Worm (Caenorhabditis elegans) whole organism, L4 larva: ENCODE data around the gene H01G02.3.
A peak's percentile ranks its signal among the peaks of the same experiment; 100 is the strongest.

Source experiments
- D1046.2 ChIP-seq: fragments of 200-800 bp; sonication (Bioruptor generic); IDR thresholded peaks from 2 replicates; pipeline ENCODE4 v1.3.6; 2022; ENCODE audit warnings: missing genetic modification characterization, missing compliant biosample characterization
- T20F7.1 ChIP-seq: fragments of 200-800 bp; sonication (Bioruptor generic); optimal IDR thresholded peaks from 2 replicates; lab custom pipeline; 2018; ENCODE audit warnings: mild to moderate bottlenecking, missing genetic modification characterization, missing compliant biosample characterization
- Y105C5A.15 ChIP-seq: fragments of 200-800 bp; sonication (Bioruptor generic); IDR thresholded peaks from 2 replicates; pipeline ENCODE4 v1.3.6; 2022; ENCODE audit warnings: missing genetic modification characterization, missing compliant biosample characterization
- Y75B8A.6 ChIP-seq: fragments of 200-800 bp; sonication (Bioruptor generic); IDR thresholded peaks from 2 replicates; pipeline ENCODE4 v1.3.6; 2022; ENCODE audit warnings: missing genetic modification reagents, missing genetic modification characterization, missing compliant biosample characterization
- aha-1 ChIP-seq: fragments of 150-350 bp; peaks from one replicate; lab custom pipeline; 2014; ENCODE audit warnings: missing biosample characterization, missing genetic modification characterization
- aly-2 ChIP-seq: sonication (generic microtip); optimal IDR thresholded peaks from 2 replicates; lab custom pipeline; 2018; ENCODE audit warnings: missing biosample characterization, missing genetic modification characterization
- ceh-20 ChIP-seq: fragments of 200-800 bp; sonication (Bioruptor generic); IDR thresholded peaks from 2 replicates; pipeline ENCODE4 v1.3.6; 2022; ENCODE audit warnings: missing genetic modification reagents, missing genetic modification characterization, missing compliant biosample characterization
- ceh-32 ChIP-seq: sonication (generic microtip); optimal IDR thresholded peaks from 2 replicates; lab custom pipeline; 2016; ENCODE audit warnings: mild to moderate bottlenecking, missing genetic modification characterization, missing compliant biosample characterization; ENCODE audit not compliant: poor library complexity
- ceh-44 ChIP-seq: fragments of 200-800 bp; sonication (Bioruptor generic); IDR thresholded peaks from 2 replicates; pipeline ENCODE4 v1.3.6; 2022; ENCODE audit warnings: missing genetic modification reagents, missing genetic modification characterization, missing compliant biosample characterization
- ces-1 ChIP-seq: fragments of 150-350 bp; sonication (generic microtip); optimal IDR thresholded peaks from 4 replicates; lab custom pipeline; 2014; ENCODE audit warnings: missing biosample characterization, missing genetic modification reagents, missing genetic modification characterization
- daf-16 ChIP-seq, 3 experiments: sonication (generic microtip); optimal IDR thresholded peaks; 2 replicates each; lab custom pipeline; 2016 to 2017; ENCODE audit warnings: missing genetic modification characterization in 3 of 3, missing genetic modification reagents in 3 of 3, mild to moderate bottlenecking in 2 of 3, missing compliant biosample characterization in 2 of 3, missing biosample characterization in 1 of 3, moderate library complexity in 1 of 3
- daf-19 ChIP-seq: fragments of 200-800 bp; sonication (Bioruptor generic); conservative IDR thresholded peaks from 2 replicates; pipeline ENCODE4 v1.3.6; 2022; ENCODE audit warnings: missing genetic modification characterization, missing compliant biosample characterization
- daf-8 ChIP-seq: fragments of 200-800 bp; sonication (Bioruptor generic); IDR thresholded peaks from 2 replicates; pipeline ENCODE4 v1.3.6; 2022; ENCODE audit warnings: missing genetic modification characterization, missing compliant biosample characterization
- dmd-6 ChIP-seq: fragments of 200-800 bp; sonication (Bioruptor generic); IDR thresholded peaks from 2 replicates; pipeline ENCODE4 v1.3.6; 2022; ENCODE audit warnings: missing genetic modification reagents, missing genetic modification characterization, missing compliant biosample characterization
- dmd-8 ChIP-seq: fragments of 200-800 bp; sonication (Bioruptor generic); IDR thresholded peaks from 2 replicates; pipeline ENCODE4 v1.3.6; 2022; ENCODE audit warnings: missing genetic modification characterization, missing compliant biosample characterization
- dpl-1 ChIP-seq: fragments of 150-350 bp; optimal IDR thresholded peaks from 2 replicates; lab custom pipeline; 2014; ENCODE audit warnings: missing biosample characterization, missing genetic modification reagents, missing genetic modification characterization
- duxl-1 ChIP-seq: sonication (generic microtip); optimal IDR thresholded peaks from 2 replicates; lab custom pipeline; 2016; ENCODE audit warnings: mild to moderate bottlenecking, missing genetic modification characterization, moderate library complexity, missing compliant biosample characterization; ENCODE audit not compliant: poor library complexity
- dve-1 ChIP-seq: sonication (generic microtip); optimal IDR thresholded peaks from 2 replicates; lab custom pipeline; 2017; ENCODE audit warnings: antibody characterized with exemption, mild to moderate bottlenecking, missing genetic modification characterization, missing compliant biosample characterization; ENCODE audit not compliant: insufficient read depth
- fkh-10 ChIP-seq: fragments of 150-350 bp; optimal IDR thresholded peaks from 2 replicates; lab custom pipeline; 2014; ENCODE audit warnings: missing biosample characterization, missing genetic modification reagents, missing genetic modification characterization
- hif-1 ChIP-seq, 2 experiments: sonication (generic microtip); optimal IDR thresholded peaks; 2 replicates each; lab custom pipeline; 2016 to 2017; ENCODE audit warnings: missing compliant biosample characterization in 2 of 2, missing genetic modification characterization in 2 of 2, missing genetic modification reagents in 2 of 2, missing genotype in 2 of 2, mild to moderate bottlenecking in 1 of 2
- hlh-11 ChIP-seq: fragments of 200-800 bp; sonication (Bioruptor generic); optimal IDR thresholded peaks from 2 replicates; lab custom pipeline; 2018; ENCODE audit warnings: mild to moderate bottlenecking, missing genetic modification characterization, missing compliant biosample characterization
- hmg-1.1 ChIP-seq: fragments of 200-800 bp; sonication (Bioruptor generic); IDR thresholded peaks from 2 replicates; pipeline ENCODE4 v1.3.6; 2022; ENCODE audit warnings: missing genetic modification reagents, missing genetic modification characterization, missing compliant biosample characterization
- lim-7 ChIP-seq: fragments of 200-800 bp; sonication (Bioruptor generic); IDR thresholded peaks from 2 replicates; pipeline ENCODE4 v1.3.6; 2022; ENCODE audit warnings: missing genetic modification characterization, missing compliant biosample characterization
- lin-15B ChIP-seq: fragments of 150-350 bp; sonication (generic microtip); optimal IDR thresholded peaks from 3 replicates; lab custom pipeline; 2014; ENCODE audit warnings: missing biosample characterization, missing genetic modification characterization
- lsy-2 ChIP-seq, 2 experiments: fragments of 150-350 bp in 1 of 2; sonication (generic microtip) in 1 of 2; optimal IDR thresholded peaks; 2 replicates each; lab custom pipeline; 2014 to 2017; ENCODE audit warnings: missing biosample characterization in 2 of 2, missing genetic modification characterization in 2 of 2
- mdt-29 ChIP-seq: fragments of 200-800 bp; sonication (Bioruptor generic); IDR thresholded peaks from 2 replicates; pipeline ENCODE4 v1.3.6; 2022; ENCODE audit warnings: missing genetic modification reagents, missing genetic modification characterization, missing compliant biosample characterization
- mep-1 ChIP-seq: fragments of 150-350 bp; sonication (generic microtip); optimal IDR thresholded peaks from 3 replicates; lab custom pipeline; 2014; ENCODE audit warnings: missing biosample characterization, missing genetic modification characterization
- mxl-2 ChIP-seq: fragments of 200-800 bp; sonication (Bioruptor generic); conservative IDR thresholded peaks from 2 replicates; pipeline ENCODE4 v1.3.6; 2022; ENCODE audit warnings: missing genetic modification reagents, missing genetic modification characterization, missing compliant biosample characterization
- nhr-11 ChIP-seq: fragments of 150-350 bp; optimal IDR thresholded peaks from 2 replicates; lab custom pipeline; 2014; ENCODE audit warnings: missing biosample characterization, missing genetic modification characterization
- nhr-111 ChIP-seq: fragments of 200-800 bp; sonication (Bioruptor generic); optimal IDR thresholded peaks from 2 replicates; lab custom pipeline; 2018; ENCODE audit warnings: mild to moderate bottlenecking, missing genetic modification characterization, missing compliant biosample characterization
- nhr-28 ChIP-seq: fragments of 150-350 bp; optimal IDR thresholded peaks from 2 replicates; lab custom pipeline; 2014; ENCODE audit warnings: missing biosample characterization, missing genetic modification characterization
- nhr-42 ChIP-seq: fragments of 200-800 bp; sonication (Bioruptor generic); IDR thresholded peaks from 2 replicates; pipeline ENCODE4 v1.3.6; 2022; ENCODE audit warnings: missing genetic modification characterization, missing compliant biosample characterization
- nhr-48 ChIP-seq: sonication (generic microtip); optimal IDR thresholded peaks from 2 replicates; lab custom pipeline; 2016; ENCODE audit warnings: mild to moderate bottlenecking, missing genetic modification characterization, missing compliant biosample characterization
- nhr-76 ChIP-seq: fragments of 150-350 bp; optimal IDR thresholded peaks from 2 replicates; lab custom pipeline; 2014; ENCODE audit warnings: missing biosample characterization, missing genetic modification characterization
- nhr-77 ChIP-seq: fragments of 150-350 bp; optimal IDR thresholded peaks from 2 replicates; lab custom pipeline; 2014; ENCODE audit warnings: missing biosample characterization, missing genetic modification characterization
- pqm-1 ChIP-seq: sonication (generic microtip); optimal IDR thresholded peaks from 2 replicates; lab custom pipeline; 2017; ENCODE audit warnings: missing biosample characterization, missing genetic modification characterization
- rbr-2 ChIP-seq: sonication (generic microtip); optimal IDR thresholded peaks from 2 replicates; lab custom pipeline; 2016; ENCODE audit warnings: missing genotype, missing genetic modification characterization, missing compliant biosample characterization
- saeg-2 ChIP-seq: fragments of 200-800 bp; sonication (Bioruptor generic); IDR thresholded peaks from 2 replicates; pipeline ENCODE4 v1.3.6; 2022; ENCODE audit warnings: missing genetic modification reagents, missing genetic modification characterization, missing compliant biosample characterization
- sdz-12 ChIP-seq: fragments of 200-800 bp; sonication (Bioruptor generic); optimal IDR thresholded peaks from 2 replicates; lab custom pipeline; 2018; ENCODE audit warnings: mild to moderate bottlenecking, missing genetic modification characterization, missing compliant biosample characterization
- set-16 ChIP-seq: fragments of 200-800 bp; sonication (Bioruptor generic); IDR thresholded peaks from 2 replicates; pipeline ENCODE4 v1.3.6; 2022; ENCODE audit warnings: missing genetic modification reagents, missing genetic modification characterization, missing compliant biosample characterization
- spr-3 ChIP-seq: fragments of 200-800 bp; sonication (Bioruptor generic); optimal IDR thresholded peaks from 2 replicates; lab custom pipeline; 2018; ENCODE audit warnings: mild to moderate bottlenecking, missing genetic modification characterization, missing compliant biosample characterization
- unc-62 ChIP-seq, 3 experiments: fragments of 150-350 bp in 1 of 3; sonication (generic microtip); optimal IDR thresholded peaks in 2 of 3; peaks in 1 of 3; 1 replicate in 1 of 3; 2 replicates in 2 of 3; lab custom pipeline; 2014 to 2017; ENCODE audit warnings: missing biosample characterization in 3 of 3, missing genetic modification characterization in 3 of 3, missing genetic modification reagents in 3 of 3, missing genotype in 1 of 3
- vab-7 ChIP-seq: fragments of 200-800 bp; sonication (Bioruptor generic); IDR thresholded peaks from 2 replicates; pipeline ENCODE4 v1.3.6; 2022; ENCODE audit warnings: missing genetic modification reagents, missing genetic modification characterization, missing compliant biosample characterization

H01G02.3 gene

DNA sequence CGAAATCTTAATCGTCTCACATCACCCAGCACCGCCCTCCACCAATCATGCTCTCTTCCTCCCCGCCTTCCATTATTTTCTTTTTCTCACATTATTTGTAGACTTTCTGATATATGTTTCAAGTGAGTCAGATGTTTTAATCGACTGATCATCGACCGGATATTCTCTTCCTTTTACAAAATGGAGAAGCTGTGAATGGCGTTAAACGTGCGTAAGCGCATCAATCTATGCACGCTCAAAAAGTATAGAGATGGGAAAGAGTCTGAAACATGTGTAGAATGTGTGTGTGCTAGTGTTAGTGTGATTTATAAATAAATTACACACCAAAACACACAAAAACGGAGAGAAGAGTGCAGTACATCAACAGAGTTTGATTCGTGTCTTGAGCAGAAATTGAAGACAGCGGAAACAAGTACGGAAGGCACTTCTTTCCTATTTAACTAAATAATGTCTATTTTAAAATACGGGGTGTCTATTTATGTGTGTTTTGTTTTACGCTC, 15.4 kb downstream of the H01G02.3 start:
- TF ChIP-seq aha-1 (peak; percentile 98), dpl-1 (no peak), nhr-42 (GFP tag; lab: Robert Waterston, UW) (no peak)

DNA sequence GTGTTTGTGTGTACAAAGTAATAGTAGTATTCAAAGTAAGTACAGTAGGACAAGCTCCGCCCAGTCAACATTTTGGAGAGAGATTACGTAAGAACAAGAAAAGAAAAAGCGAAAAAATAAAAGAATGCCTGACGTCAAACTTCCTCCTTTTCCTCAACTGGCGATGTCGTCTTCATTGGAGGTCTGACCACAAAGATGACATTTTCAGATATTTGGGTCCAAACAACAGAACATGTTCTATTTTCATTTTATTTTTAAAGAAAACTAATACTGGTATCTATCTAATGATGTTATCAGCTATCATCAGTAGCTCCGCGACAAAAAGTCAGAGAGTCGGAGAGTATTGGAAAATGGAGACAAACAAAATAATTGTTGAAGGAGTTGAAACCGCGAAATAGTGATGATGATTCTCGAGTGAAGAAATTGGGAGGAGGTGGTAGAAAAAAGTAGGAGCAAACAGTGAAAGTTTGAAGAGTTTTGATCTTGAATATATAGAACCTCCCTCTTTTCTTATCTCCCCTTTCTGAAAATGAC, 18.6 kb downstream of the H01G02.3 start, which contains the start of gene lips-5:
TSS of gene lips-5 (minus strand) at position 51 of the 534 bp plus-strand sequence.
- no peak for TF ChIP-seq ceh-44 (GFP tag; lab: Robert Waterston, UW)
- TF ChIP-seq set-16 (GFP tag; lab: Robert Waterston, UW) = no peak
- TF ChIP-seq fkh-10 (GFP tag; lab: Kevin White, UChicago) = no peak
- no peak for TF ChIP-seq lsy-2 (tag; optimal IDR thresholded peaks at IDR 0.05; lab: Kevin White, UChicago)
- TF ChIP-seq ceh-32 (tag; lab: Kevin White, UChicago) = no peak
- TF ChIP-seq lim-7 (GFP tag; lab: Robert Waterston, UW) = no peak
- TF ChIP-seq daf-16 (GFP tag; optimal IDR thresholded peaks at IDR 0.05; lab: Kevin White, UChicago) = no peak
- peak; percentile 70 for TF ChIP-seq daf-16 (tag; optimal IDR thresholded peaks at IDR 0.05; lab: Kevin White, UChicago)
- no peak for TF ChIP-seq Y75B8A.6 (GFP tag; lab: Robert Waterston, UW)
- TF ChIP-seq pqm-1 (tag; lab: Kevin White, UChicago) = peak; percentile 66
- no peak for TF ChIP-seq ces-1 (GFP tag; lab: Kevin White, UChicago)
- no peak for TF ChIP-seq T20F7.1 (GFP tag; lab: Kevin White, UChicago)
- TF ChIP-seq ceh-20 (GFP tag; lab: Robert Waterston, UW) = no peak
- no peak for TF ChIP-seq vab-7 (GFP tag; lab: Robert Waterston, UW)
- no peak for TF ChIP-seq daf-19
- no peak for TF ChIP-seq nhr-76 (tag; lab: Kevin White, UChicago)
- TF ChIP-seq nhr-28 (tag; lab: Kevin White, UChicago) = peak; percentile 47
- peak; percentile 11 for TF ChIP-seq nhr-77 (tag; lab: Kevin White, UChicago)
- no peak for TF ChIP-seq D1046.2 (GFP tag; lab: Robert Waterston, UW)
- no peak for TF ChIP-seq dmd-8
- TF ChIP-seq, all 104 proteins: peak for 4

DNA sequence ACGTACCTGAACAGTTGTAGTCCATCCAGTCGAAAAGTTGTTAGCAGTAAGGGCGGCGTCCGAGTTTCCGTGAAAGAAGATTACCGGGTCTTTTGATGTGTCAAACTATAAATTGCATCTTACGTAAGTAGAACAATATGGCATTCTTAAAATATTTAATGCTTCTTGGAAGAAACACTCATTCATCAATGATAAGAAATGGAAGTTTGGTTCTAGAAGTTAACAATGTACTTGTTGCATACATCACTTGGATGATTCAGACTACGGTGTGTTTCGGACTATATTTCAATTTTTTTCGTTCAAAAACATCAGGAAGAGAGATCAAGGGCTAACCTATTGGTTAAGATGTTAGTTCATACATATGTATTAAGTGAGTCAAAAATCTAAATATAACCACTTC, 20.3 kb downstream of the H01G02.3 start:
- TF ChIP-seq nhr-111 (GFP tag; lab: Kevin White, UChicago) (no peak), vab-7 (GFP tag; lab: Robert Waterston, UW) (no peak), nhr-76 (tag; lab: Kevin White, UChicago) (no peak), Y105C5A.15 (no peak), duxl-1 (tag; lab: Kevin White, UChicago) (no peak)

DNA sequence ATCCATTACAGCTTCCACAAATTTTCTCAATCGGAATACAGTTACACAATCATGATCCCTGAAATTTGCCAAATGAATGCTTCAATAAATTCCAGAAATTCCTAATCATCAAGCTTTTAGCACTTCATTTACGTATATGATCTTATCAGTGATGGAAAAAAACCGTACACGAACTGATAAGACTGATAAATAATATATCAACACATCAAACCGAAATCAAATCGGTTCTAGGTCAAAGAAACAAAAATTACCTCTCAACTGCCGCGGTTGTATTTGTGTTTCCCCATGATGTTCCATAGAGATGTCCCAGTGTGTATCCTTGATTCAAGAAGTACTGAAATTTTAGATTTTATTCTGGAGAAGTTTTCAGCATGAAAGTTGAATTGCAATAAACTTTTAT, 21.3 kb downstream of the H01G02.3 start:
- TF ChIP-seq sdz-12 (GFP tag; lab: Kevin White, UChicago) (no peak), aly-2 (tag; lab: Kevin White, UChicago) (no peak), vab-7 (GFP tag; lab: Robert Waterston, UW) (no peak), hlh-11 (tag; lab: Kevin White, UChicago) (peak; percentile 23), mdt-29 (GFP tag; lab: Robert Waterston, UW) (no peak), aha-1 (peak; percentile 91), dve-1 (tag; lab: Kevin White, UChicago) (peak; percentile 15), unc-62 (GFP tag; optimal IDR thresholded peaks at IDR 0.05 in 1 of 2; lab: Kevin White, UChicago) (peak in 1 of 2 experiments; percentile 15), unc-62 (tag; optimal IDR thresholded peaks at IDR 0.05; lab: Kevin White, UChicago) (no peak), nhr-77 (tag; lab: Kevin White, UChicago) (no peak), pqm-1 (tag; lab: Kevin White, UChicago) (peak; percentile 77), rbr-2 (tag; lab: Kevin White, UChicago) (no peak), dmd-6 (GFP tag; lab: Robert Waterston, UW) (peak; percentile 70), nhr-48 (no peak), nhr-11 (tag; lab: Kevin White, UChicago) (no peak), lin-15B (tag; lab: Kevin White, UChicago) (no peak), hmg-1.1 (GFP tag; lab: Robert Waterston, UW) (no peak), mxl-2 (GFP tag; lab: Robert Waterston, UW) (no peak), nhr-28 (tag; lab: Kevin White, UChicago) (peak; percentile 73), daf-16 (GFP tag; optimal IDR thresholded peaks at IDR 0.05; lab: Kevin White, UChicago) (no peak), daf-16 (tag; optimal IDR thresholded peaks at IDR 0.05; lab: Kevin White, UChicago) (peak; percentile 55), hif-1 (tag; optimal IDR thresholded peaks at IDR 0.05; lab: Kevin White, UChicago) (no peak), saeg-2 (GFP tag; lab: Robert Waterston, UW) (no peak), mep-1 (tag; lab: Kevin White, UChicago) (no peak), daf-8 (GFP tag; lab: Robert Waterston, UW) (no peak), spr-3 (GFP tag; lab: Kevin White, UChicago) (no peak)
